Fruit fly (Drosophila melanogaster) whole organism, embryonic: Measurements from ENCODE around the gene mRpS18B.

Experiments
- B-H2 ChIP-seq: fragments of 200-800 bp; sonication (Bioruptor generic); optimal IDR thresholded peaks from 2 replicates; lab custom pipeline; 2018; ENCODE audit warnings: missing biosample characterization, mild to moderate bottlenecking, missing genetic modification characterization
- CG11723 ChIP-seq: fragments of 200-800 bp; sonication (Bioruptor generic); optimal IDR thresholded peaks from 2 replicates; lab custom pipeline; 2017; ENCODE audit warnings: missing biosample characterization, mild to moderate bottlenecking, missing genetic modification characterization
- CG12744 ChIP-seq: fragments of 200-800 bp; sonication (Bioruptor generic); optimal IDR thresholded peaks from 2 replicates; lab custom pipeline; 2016; ENCODE audit warnings: missing biosample characterization, missing genetic modification characterization
- CG12942 ChIP-seq: fragments of 200-800 bp; sonication (Bioruptor generic); optimal IDR thresholded peaks from 3 replicates; lab custom pipeline; 2016; ENCODE audit warnings: missing biosample characterization, missing genetic modification characterization
- CG14667 ChIP-seq: fragments of 200-800 bp; sonication (Bioruptor generic); IDR thresholded peaks from 2 replicates; pipeline ENCODE4 v1.3.6; 2022; ENCODE audit warnings: missing biosample characterization, missing genetic modification characterization
- CG1602 ChIP-seq: fragments of 200-800 bp; sonication (Bioruptor generic); optimal IDR thresholded peaks from 3 replicates; lab custom pipeline; 2016; ENCODE audit warnings: missing biosample characterization, missing genetic modification characterization
- CG1832 ChIP-seq: fragments of 200-800 bp; sonication (Bioruptor generic); optimal IDR thresholded peaks from 2 replicates; lab custom pipeline; 2017; ENCODE audit warnings: missing biosample characterization, mild to moderate bottlenecking, missing genetic modification characterization, inconsistent platforms
- CG2202 ChIP-seq: fragments of 200-800 bp; sonication (Bioruptor generic); optimal IDR thresholded peaks from 2 replicates; lab custom pipeline; 2018; ENCODE audit warnings: missing biosample characterization, mild to moderate bottlenecking, missing genetic modification characterization
- CG2678 ChIP-seq: fragments of 200-800 bp; sonication (Bioruptor generic); optimal IDR thresholded peaks from 3 replicates; lab custom pipeline; 2019; ENCODE audit warnings: missing biosample characterization, mild to moderate bottlenecking, missing genetic modification characterization, moderate library complexity
- CG30020 ChIP-seq: fragments of 200-800 bp; optimal IDR thresholded peaks from 2 replicates; lab custom pipeline; 2019; ENCODE audit warnings: missing biosample characterization, mild to moderate bottlenecking, missing genetic modification characterization, moderate library complexity
- CG34224 ChIP-seq: fragments of 200-800 bp; sonication (Bioruptor generic); IDR thresholded peaks from 3 replicates; pipeline ENCODE4 v1.3.6; 2022; ENCODE audit warnings: missing biosample characterization, missing genetic modification characterization; ENCODE audit not compliant: partially characterized antibody
- CG4404 ChIP-seq: fragments of 200-800 bp; sonication (Bioruptor generic); IDR thresholded peaks from 2 replicates; pipeline ENCODE4 v1.3.6; 2022; ENCODE audit warnings: missing biosample characterization, missing genetic modification characterization
- CG4424 ChIP-seq: fragments of 200-800 bp; sonication (Bioruptor generic); optimal IDR thresholded peaks from 3 replicates; lab custom pipeline; 2016; ENCODE audit warnings: missing biosample characterization, missing genetic modification characterization
- CG4707 ChIP-seq: fragments of 200-800 bp; sonication (Bioruptor generic); optimal IDR thresholded peaks from 2 replicates; lab custom pipeline; 2018; ENCODE audit warnings: missing biosample characterization, mild to moderate bottlenecking, missing genetic modification characterization, moderate library complexity
- CG4854 ChIP-seq: fragments of 200-800 bp; sonication (Bioruptor generic); optimal IDR thresholded peaks from 2 replicates; lab custom pipeline; 2016; ENCODE audit warnings: missing biosample characterization, missing genetic modification characterization, inconsistent platforms
- CG6765 ChIP-seq: fragments of 200-800 bp; sonication (Bioruptor generic); optimal IDR thresholded peaks from 3 replicates; lab custom pipeline; 2017; ENCODE audit warnings: missing biosample characterization, mild to moderate bottlenecking, missing genetic modification characterization
- CG7786 ChIP-seq: fragments of 200-800 bp; sonication (Bioruptor generic); optimal IDR thresholded peaks from 2 replicates; lab custom pipeline; 2016; ENCODE audit warnings: missing biosample characterization, missing genetic modification characterization
- CG7928 ChIP-seq: fragments of 200-800 bp; sonication (Bioruptor generic); optimal IDR thresholded peaks from 2 replicates; lab custom pipeline; 2017; ENCODE audit warnings: missing biosample characterization, mild to moderate bottlenecking, missing genetic modification characterization
- CG8290 ChIP-seq, 3 experiments: fragments of 200-800 bp; sonication (Bioruptor generic); optimal IDR thresholded peaks; 2 replicates each; lab custom pipeline; 2016 to 2019; ENCODE audit warnings: missing biosample characterization in 3 of 3, missing genetic modification characterization in 3 of 3, mild to moderate bottlenecking in 2 of 3, moderate library complexity in 1 of 3
- CG8765 ChIP-seq: fragments of 200-800 bp; sonication (Bioruptor generic); IDR thresholded peaks from 2 replicates; pipeline ENCODE4 v1.3.6; 2022; ENCODE audit warnings: missing biosample characterization, missing genetic modification characterization
- CG9609 ChIP-seq: fragments of 200-800 bp; sonication (Bioruptor generic); optimal IDR thresholded peaks from 3 replicates; lab custom pipeline; 2016; ENCODE audit warnings: missing biosample characterization, missing genetic modification characterization
- CG9876 ChIP-seq: fragments of 200-800 bp; sonication (Bioruptor generic); optimal IDR thresholded peaks from 2 replicates; lab custom pipeline; 2016; ENCODE audit warnings: missing biosample characterization, missing genetic modification characterization
- CTCF ChIP-seq: fragments of 200-800 bp; sonication (Bioruptor generic); optimal IDR thresholded peaks from 2 replicates; lab custom pipeline; 2017; ENCODE audit warnings: missing biosample characterization, mild to moderate bottlenecking, missing genetic modification characterization, moderate library complexity
- CkIIα-i1 ChIP-seq: fragments of 200-800 bp; sonication (Bioruptor generic); IDR thresholded peaks from 2 replicates; pipeline ENCODE4 v1.3.6; 2022; ENCODE audit warnings: missing biosample characterization, missing genetic modification characterization
- Dek ChIP-seq: fragments of 200-800 bp; sonication (Bioruptor generic); optimal IDR thresholded peaks from 3 replicates; lab custom pipeline; 2019; ENCODE audit warnings: missing biosample characterization, mild to moderate bottlenecking, missing genetic modification characterization, moderate library complexity
- Dll ChIP-seq: fragments of 200-800 bp; sonication (Bioruptor generic); IDR thresholded peaks from 4 replicates; pipeline ENCODE4 v1.3.6; 2022; ENCODE audit warnings: missing biosample characterization, missing genetic modification characterization; ENCODE audit not compliant: partially characterized antibody
- Fer2 ChIP-seq: fragments of 200-800 bp; sonication (Bioruptor generic); optimal IDR thresholded peaks from 2 replicates; lab custom pipeline; 2018; ENCODE audit warnings: missing biosample characterization, mild to moderate bottlenecking, missing genetic modification characterization, moderate library complexity
- Gsc ChIP-seq: fragments of 200-800 bp; sonication (Bioruptor generic); IDR thresholded peaks from 2 replicates; pipeline ENCODE4 v1.3.6; 2022; ENCODE audit warnings: missing biosample characterization, missing genetic modification characterization
- HmgD ChIP-seq: fragments of 200-800 bp; sonication (Bioruptor generic); optimal IDR thresholded peaks from 3 replicates; lab custom pipeline; 2016; ENCODE audit warnings: missing biosample characterization, missing genetic modification characterization
- Hmr ChIP-seq: fragments of 200-800 bp; sonication (Bioruptor generic); optimal IDR thresholded peaks from 3 replicates; lab custom pipeline; 2017; ENCODE audit warnings: mild to moderate bottlenecking, missing biosample characterization, missing genetic modification reagents, missing genetic modification characterization
- Hr51 ChIP-seq, 2 experiments: fragments of 200-800 bp; sonication (Bioruptor generic); optimal IDR thresholded peaks; 2 replicates in 1 of 2; 3 replicates in 1 of 2; lab custom pipeline; 2016 to 2018; ENCODE audit warnings: missing biosample characterization in 2 of 2, missing genetic modification characterization in 2 of 2, mild to moderate bottlenecking in 1 of 2, moderate library complexity in 1 of 2
- Lpt ChIP-seq: fragments of >200 bp; optimal IDR thresholded peaks from 2 replicates; lab custom pipeline; 2018; ENCODE audit warnings: missing biosample characterization, missing genetic modification characterization
- Neu2 ChIP-seq: fragments of 200-800 bp; sonication (Bioruptor generic); optimal IDR thresholded peaks from 3 replicates; lab custom pipeline; 2016; ENCODE audit warnings: missing biosample characterization, missing genetic modification characterization, borderline replicate concordance
- Nf-YA ChIP-seq: fragments of 200-800 bp; sonication (Bioruptor generic); IDR thresholded peaks from 2 replicates; pipeline ENCODE4 v1.3.6; 2022; ENCODE audit warnings: missing biosample characterization, missing genetic modification characterization
- Scr ChIP-seq: fragments of 200-800 bp; sonication (Bioruptor generic); IDR thresholded peaks from 2 replicates; pipeline ENCODE4 v1.3.6; 2022; ENCODE audit warnings: missing biosample characterization, missing genetic modification characterization; ENCODE audit not compliant: partially characterized antibody
- Sin3A ChIP-seq: fragments of >200 bp; optimal IDR thresholded peaks from 2 replicates; lab custom pipeline; 2018
- Sox102F ChIP-seq: fragments of 200-800 bp; sonication (Bioruptor generic); optimal IDR thresholded peaks from 2 replicates; lab custom pipeline; 2018; ENCODE audit warnings: missing biosample characterization, mild to moderate bottlenecking, missing genetic modification characterization, moderate library complexity
- Spps ChIP-seq: fragments of 200-800 bp; sonication (Bioruptor generic); optimal IDR thresholded peaks from 2 replicates; lab custom pipeline; 2018; ENCODE audit warnings: missing biosample characterization, mild to moderate bottlenecking, missing genetic modification characterization
- TFAM ChIP-seq: fragments of 200-800 bp; sonication (Bioruptor generic); optimal IDR thresholded peaks from 2 replicates; lab custom pipeline; 2017; ENCODE audit warnings: missing biosample characterization, missing genetic modification characterization, inconsistent platforms
- YL-1 ChIP-seq: fragments of 200-800 bp; sonication (Bioruptor generic); optimal IDR thresholded peaks from 3 replicates; lab custom pipeline; 2017; ENCODE audit warnings: missing biosample characterization, mild to moderate bottlenecking, missing genetic modification characterization
- ash1 ChIP-seq: fragments of 200-800 bp; sonication (Bioruptor generic); optimal IDR thresholded peaks from 2 replicates; lab custom pipeline; 2018; ENCODE audit warnings: missing biosample characterization, mild to moderate bottlenecking, missing genetic modification characterization
- ewg ChIP-seq: fragments of 200-800 bp; sonication (Bioruptor generic); optimal IDR thresholded peaks from 3 replicates; lab custom pipeline; 2017; ENCODE audit warnings: mild to moderate bottlenecking, missing biosample characterization, missing genetic modification reagents, missing genetic modification characterization
- hth ChIP-seq: fragments of >200 bp; optimal IDR thresholded peaks from 2 replicates; lab custom pipeline; 2017; ENCODE audit warnings: inconsistent platforms
- insv ChIP-seq, 2 experiments: fragments of 200-800 bp; sonication (Bioruptor generic); optimal IDR thresholded peaks; 3 replicates each; lab custom pipeline; 2016 to 2018; ENCODE audit warnings: missing biosample characterization in 2 of 2, missing genetic modification characterization in 2 of 2
- luna ChIP-seq: fragments of 200-800 bp; sonication (Bioruptor generic); optimal IDR thresholded peaks from 2 replicates; lab custom pipeline; 2016; ENCODE audit warnings: missing biosample characterization, missing genetic modification characterization
- prd ChIP-seq, 3 experiments: fragments of >200 bp in 2 of 3; fragments of 200-800 bp in 1 of 3; sonication (Bioruptor generic) in 1 of 3; optimal IDR thresholded peaks in 2 of 3; IDR thresholded peaks in 1 of 3; 2 replicates in 2 of 3; 3 replicates in 1 of 3; pipeline versions ENCODE4 v1.3.6 to Lab custom; 2017 to 2022; ENCODE audit warnings: missing biosample characterization in 1 of 3, missing genetic modification characterization in 1 of 3
- run ChIP-seq: fragments of 200-800 bp; sonication (Bioruptor generic); optimal IDR thresholded peaks from 3 replicates; lab custom pipeline; 2018; ENCODE audit warnings: missing biosample characterization, mild to moderate bottlenecking, missing genetic modification characterization
- sens-2 ChIP-seq: fragments of 200-800 bp; sonication (Bioruptor generic); IDR thresholded peaks from 2 replicates; pipeline ENCODE4 v1.3.6; 2022; ENCODE audit warnings: missing biosample characterization, missing genetic modification characterization
- slou ChIP-seq: fragments of 200-800 bp; sonication (Bioruptor generic); optimal IDR thresholded peaks from 3 replicates; lab custom pipeline; 2016; ENCODE audit warnings: missing biosample characterization, missing genetic modification characterization
- slp2 ChIP-seq: fragments of 200-800 bp; sonication (Bioruptor generic); optimal IDR thresholded peaks from 2 replicates; lab custom pipeline; 2016; ENCODE audit warnings: missing biosample characterization, missing genetic modification characterization
- twi ChIP-seq: fragments of 200-800 bp; optimal IDR thresholded peaks from 2 replicates; lab custom pipeline; 2019; ENCODE audit warnings: missing biosample characterization, mild to moderate bottlenecking, missing genetic modification characterization, moderate library complexity

The mRpS18B gene

DNA sequence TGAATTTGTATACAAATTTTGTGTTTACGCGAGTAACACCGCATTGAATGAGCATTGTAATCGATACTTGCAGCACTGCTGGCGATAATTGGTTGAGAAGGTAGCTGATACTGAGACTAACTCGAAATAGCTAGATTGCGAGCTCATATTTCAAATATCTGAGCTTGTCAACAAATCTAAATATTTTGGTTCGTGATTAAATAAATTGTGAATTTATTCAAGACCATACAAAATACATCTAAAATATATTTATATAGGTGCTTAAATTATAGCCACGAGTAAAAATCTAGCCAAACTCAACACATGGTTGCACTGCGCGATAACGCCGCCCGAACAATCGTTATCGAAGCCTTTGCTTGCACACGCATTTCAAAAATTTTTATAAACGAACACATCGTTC, 3.3 kb downstream of the mRpS18B start, which contains the start of the genes Taf13 and nesd (continued):
- no peak for TF ChIP-seq CG1832 (GFP tag; lab: Kevin White, UChicago)
- no peak for TF ChIP-seq CG12744
- TF ChIP-seq CG11723 (GFP tag; lab: Kevin White, UChicago) = no peak
- no peak for TF ChIP-seq hth
- TF ChIP-seq ewg = no peak
- TF ChIP-seq sens-2 = no peak
- no peak for TF ChIP-seq prd (optimal IDR thresholded peaks at IDR 0.05; lab: Kevin White, UChicago)
- no peak for TF ChIP-seq prd (GFP tag; IDR thresholded peaks at IDR 0.05; lab: Robert Waterston, UW)
- no peak for TF ChIP-seq CG12942 (GFP tag; lab: Kevin White, UChicago)
- TF ChIP-seq CG8290 (GFP tag; optimal IDR thresholded peaks at IDR 0.05; lab: Kevin White, UChicago) = peak; percentile 53
- TF ChIP-seq CG8290 (tag; optimal IDR thresholded peaks at IDR 0.05; lab: Kevin White, UChicago) = peak in 1 of 2 experiments; percentile 32
- TF ChIP-seq Fer2 (tag; lab: Kevin White, UChicago) = no peak
- peak; percentile 52 for TF ChIP-seq twi
- TF ChIP-seq Dek (tag; lab: Kevin White, UChicago) = peak; percentile 32
- TF ChIP-seq HmgD (GFP tag; lab: Kevin White, UChicago) = no peak
- peak in 1 of 2 experiments; percentile 25 for TF ChIP-seq insv (GFP tag; optimal IDR thresholded peaks at IDR 0.05; lab: Kevin White, UChicago)
- peak; percentile 25 for TF ChIP-seq CG7928 (GFP tag; lab: Kevin White, UChicago)
- peak; percentile 78 for TF ChIP-seq Scr (GFP tag; lab: Robert Waterston, UW)
- peak; percentile 73 for TF ChIP-seq CG34224 (GFP tag; lab: Robert Waterston, UW)
- TF ChIP-seq TFAM (GFP tag; lab: Kevin White, UChicago) = no peak
- peak; percentile 48 for TF ChIP-seq YL-1 (GFP tag; lab: Kevin White, UChicago)
- no peak for TF ChIP-seq Neu2
- no peak for TF ChIP-seq CG8765 (GFP tag; lab: Robert Waterston, UW)
- TF ChIP-seq Nf-YA (GFP tag; lab: Robert Waterston, UW) = no peak
- TF ChIP-seq CG9609 (GFP tag; lab: Kevin White, UChicago) = peak; percentile 0
- TF ChIP-seq CG9876 (GFP tag; lab: Kevin White, UChicago) = no peak
- TF ChIP-seq CG14667 (GFP tag; lab: Robert Waterston, UW) = no peak
- TF ChIP-seq CG4404 (GFP tag; lab: Robert Waterston, UW) = no peak
- TF ChIP-seq CG2678 (tag; lab: Kevin White, UChicago) = peak; percentile 43
- no peak for TF ChIP-seq slp2 (GFP tag; lab: Kevin White, UChicago)
- no peak for TF ChIP-seq Gsc (GFP tag; lab: Robert Waterston, UW)
- peak; percentile 29 for TF ChIP-seq B-H2 (GFP tag; lab: Kevin White, UChicago)
- TF ChIP-seq Dll (GFP tag; lab: Robert Waterston, UW) = peak; percentile 84
- TF ChIP-seq Spps (tag; lab: Kevin White, UChicago) = no peak
- no peak for TF ChIP-seq Lpt (GFP tag; lab: Kevin White, UChicago)
- TF ChIP-seq run = no peak
- peak; percentile 25 to 40 for TF ChIP-seq Hr51 (GFP tag; optimal IDR thresholded peaks at IDR 0.05; lab: Kevin White, UChicago)
- peak; percentile 80 for TF ChIP-seq CG30020 (tag; lab: Kevin White, UChicago)
- TF ChIP-seq CG4424 (GFP tag; lab: Kevin White, UChicago) = peak; percentile 38
- peak; percentile 10 for TF ChIP-seq CG4854 (GFP tag; lab: Kevin White, UChicago)
- TF ChIP-seq CG2202 (tag; lab: Kevin White, UChicago) = no peak
- TF ChIP-seq ash1 (GFP tag; lab: Kevin White, UChicago) = no peak
- TF ChIP-seq Hmr (GFP tag; lab: Kevin White, UChicago) = peak; percentile 37
- peak; percentile 92 for TF ChIP-seq Sin3A (lab: Kevin White, UChicago)
- no peak for TF ChIP-seq CG6765 (GFP tag; lab: Kevin White, UChicago)
- TF ChIP-seq CkIIα-i1 (GFP tag; lab: Robert Waterston, UW) = no peak
- TF ChIP-seq CG1602 (GFP tag; lab: Kevin White, UChicago) = no peak
- TF ChIP-seq slou (GFP tag; lab: Kevin White, UChicago) = peak; percentile 33
- TF ChIP-seq CTCF (GFP tag; lab: Kevin White, UChicago) = no peak
- TF ChIP-seq Sox102F = no peak
- TF ChIP-seq CG4707 (GFP tag; lab: Kevin White, UChicago) = no peak
- no peak for TF ChIP-seq luna (GFP tag; lab: Kevin White, UChicago)
- no peak for TF ChIP-seq CG7786
